Worm (Caenorhabditis elegans): Measurements from ENCODE around the gene wrt-6.

- TF ChIP-seq Y55F3AM.14 (GFP tag; optimal IDR thresholded peaks at IDR 0.05): no peak
- no peak for TF ChIP-seq nhr-237 (tag; optimal IDR thresholded peaks at IDR 0.05)
These were observed at the start of gene wrt-6 for ce11 chrX:3479950-3480349.

Data from whole organism, L2 larva.